Worm (Caenorhabditis elegans): ENCODE results near the gene math-1.

DNA sequence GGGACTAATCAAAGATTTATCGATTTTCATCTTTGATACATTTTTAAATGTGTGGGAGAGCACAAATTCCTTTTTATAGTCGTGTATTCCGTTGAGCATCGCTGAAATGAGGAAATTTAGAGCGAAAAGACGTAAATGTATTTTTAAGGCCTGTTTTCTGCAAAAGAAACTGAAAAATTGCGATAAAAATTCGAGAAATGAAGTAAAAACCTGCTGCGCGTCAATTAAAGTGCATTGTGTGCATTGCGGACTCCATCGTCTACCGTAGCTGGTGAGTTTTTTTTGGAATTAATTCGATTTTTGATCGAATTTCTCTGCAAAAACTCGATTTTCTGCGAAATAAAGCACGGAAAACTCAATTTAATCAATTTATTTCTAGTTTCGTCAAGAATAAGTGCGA, 7.2 kb downstream of the math-1 start, which contains the start of gene bath-19:
- TF ChIP-seq skn-1 (tag; optimal IDR thresholded peaks at IDR 0.05) (no peak), lsy-2 (tag; optimal IDR thresholded peaks at IDR 0.05) (no peak), ceh-82 (tag; optimal IDR thresholded peaks at IDR 0.05) (no peak), tlp-1 (tag; optimal IDR thresholded peaks at IDR 0.05) (no peak)
